Worm (Caenorhabditis elegans) whole organism, young adult: ENCODE measurements around the gene F28A12.10.
A peak's percentile ranks its signal among the peaks of the same experiment; 100 is the strongest.

Experiments
- B0336.3 ChIP-seq: fragments of 200-800 bp; sonication (Bioruptor generic); IDR thresholded peaks from 2 replicates; pipeline ENCODE4 v1.3.6; 2022; ENCODE audit warnings: missing genetic modification characterization, missing compliant biosample characterization
- T26A5.8 ChIP-seq: sonication (generic microtip); optimal IDR thresholded peaks from 2 replicates; lab custom pipeline; 2016; ENCODE audit warnings: missing genetic modification characterization, missing compliant biosample characterization
- ama-1 ChIP-seq, 3 experiments: fragments of 150-350 bp in 1 of 3; sonication (generic microtip) in 2 of 3; optimal IDR thresholded peaks; 2 replicates each; lab custom pipeline; 2014 to 2018; ENCODE audit warnings: missing biosample characterization in 2 of 3, missing genetic modification characterization in 2 of 3, missing genetic modification reagents in 2 of 3
- aptf-2 ChIP-seq: fragments of 200-800 bp; sonication (Bioruptor generic); conservative IDR thresholded peaks from 2 replicates; pipeline ENCODE4 v1.3.6; 2022; ENCODE audit warnings: missing genetic modification reagents, missing genetic modification characterization, missing compliant biosample characterization
- dpl-1 ChIP-seq: fragments of 150-350 bp; optimal IDR thresholded peaks from 2 replicates; lab custom pipeline; 2014; ENCODE audit warnings: missing biosample characterization, missing genetic modification reagents, missing genetic modification characterization
- lin-54 ChIP-seq: fragments of 200-800 bp; sonication (Bioruptor generic); optimal IDR thresholded peaks from 2 replicates; lab custom pipeline; 2018; ENCODE audit warnings: mild to moderate bottlenecking, missing genetic modification characterization, missing compliant biosample characterization
- mel-28 ChIP-seq: sonication (generic microtip); optimal IDR thresholded peaks from 2 replicates; lab custom pipeline; 2016; ENCODE audit warnings: borderline replicate concordance, mild to moderate bottlenecking, missing genetic modification characterization, missing compliant biosample characterization
- nhr-90 ChIP-seq: sonication (generic microtip); optimal IDR thresholded peaks from 2 replicates; lab custom pipeline; 2016; ENCODE audit warnings: missing genotype, mild to moderate bottlenecking, missing genetic modification characterization, missing compliant biosample characterization
- sea-2 ChIP-seq: fragments of 200-800 bp; sonication (Bioruptor generic); IDR thresholded peaks from 2 replicates; pipeline ENCODE4 v1.3.6; 2022; ENCODE audit warnings: missing genetic modification characterization, missing compliant biosample characterization
- snpc-4 ChIP-seq, 5 experiments: fragments of 150-350 bp in 1 of 5; sonication (generic microtip) in 4 of 5; optimal IDR thresholded peaks; 2 replicates each; lab custom pipeline; 2014 to 2018; ENCODE audit warnings: missing genetic modification characterization in 5 of 5, missing biosample characterization in 3 of 5, antibody characterized with exemption in 2 of 5, mild to moderate bottlenecking in 2 of 5, missing compliant biosample characterization in 2 of 5, missing genotype in 2 of 5, moderate library complexity in 2 of 5, missing genetic modification reagents in 1 of 5
- unc-130 ChIP-seq: sonication (generic microtip); optimal IDR thresholded peaks from 2 replicates; lab custom pipeline; 2016; ENCODE audit warnings: missing genetic modification reagents, missing genetic modification characterization, missing compliant biosample characterization
- ztf-28 ChIP-seq: fragments of 200-800 bp; sonication (Bioruptor generic); IDR thresholded peaks from 2 replicates; pipeline ENCODE4 v1.3.6; 2022; ENCODE audit warnings: missing genetic modification reagents, missing genetic modification characterization, missing compliant biosample characterization

DNA sequence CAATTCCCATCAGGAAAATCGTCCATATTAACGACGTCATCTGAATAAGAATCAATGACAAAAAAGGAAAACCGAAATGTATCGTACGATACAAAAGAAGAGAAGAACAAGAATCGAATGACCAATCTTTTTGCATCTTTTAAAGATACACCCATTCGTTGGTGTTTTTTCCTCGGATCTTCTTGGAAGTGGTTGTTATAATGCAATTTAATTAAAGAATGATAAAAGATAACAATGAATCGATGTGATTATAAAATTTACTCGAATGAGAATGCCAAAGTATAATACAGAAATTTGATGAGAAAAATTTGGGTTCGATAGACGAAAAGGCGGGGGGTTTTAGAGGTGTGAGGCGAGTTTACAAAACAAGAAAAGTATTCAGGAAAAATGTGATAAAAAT, 8.5 kb downstream of the F28A12.10 start, which contains the start of gene F41E6.12:
- TF ChIP-seq aptf-2 (GFP tag; lab: Robert Waterston, UW), result no peak
- TF ChIP-seq dpl-1 (GFP tag; lab: Kevin White, UChicago), result no peak
- no peak for TF ChIP-seq T26A5.8
- no peak for TF ChIP-seq snpc-4 (GFP tag; optimal IDR thresholded peaks at IDR 0.05; lab: Kevin White, UChicago)
- no peak for TF ChIP-seq snpc-4 (tag; optimal IDR thresholded peaks at IDR 0.05; lab: Kevin White, UChicago)
- TF ChIP-seq nhr-90 (tag; lab: Kevin White, UChicago), result no peak
- TF ChIP-seq ztf-28 (GFP tag; lab: Robert Waterston, UW), result no peak
- no peak for TF ChIP-seq unc-130
- TF ChIP-seq sea-2 (GFP tag; lab: Robert Waterston, UW), result no peak
- no peak for TF ChIP-seq mel-28 (tag; lab: Kevin White, UChicago)
- peak; percentile 69 for TF ChIP-seq ama-1 (optimal IDR thresholded peaks at IDR 0.05; lab: Kevin White, UChicago)
- TF ChIP-seq ama-1 (GFP tag; optimal IDR thresholded peaks at IDR 0.05; lab: Kevin White, UChicago), result no peak
- no peak for TF ChIP-seq B0336.3 (GFP tag; lab: Robert Waterston, UW)
- no peak for TF ChIP-seq lin-54
